Worm (Caenorhabditis elegans) whole organism, young adult: ENCODE results near the gene Y7A5A.9.

Source experiments
- C17E4.6 ChIP-seq: fragments of 200-800 bp; sonication (Bioruptor generic); IDR thresholded peaks from 2 replicates; pipeline ENCODE4 v1.3.6; 2022; ENCODE audit warnings: missing genetic modification reagents, missing genetic modification characterization, missing compliant biosample characterization
- F22D6.2 ChIP-seq: sonication (generic microtip); optimal IDR thresholded peaks from 2 replicates; lab custom pipeline; 2016; ENCODE audit warnings: mild to moderate bottlenecking, missing genetic modification characterization, missing compliant biosample characterization
- F23B12.7 ChIP-seq: sonication (generic microtip); optimal IDR thresholded peaks from 2 replicates; lab custom pipeline; 2017; ENCODE audit warnings: missing genetic modification characterization, mild to moderate bottlenecking, missing compliant biosample characterization, antibody characterized with exemption, moderate library complexity; ENCODE audit not compliant: insufficient read depth
- F55B11.4 ChIP-seq: sonication (generic microtip); optimal IDR thresholded peaks from 2 replicates; lab custom pipeline; 2016; ENCODE audit warnings: missing compliant biosample characterization, missing genetic modification characterization, borderline replicate concordance; ENCODE audit not compliant: insufficient read depth
- F57A8.1 ChIP-seq: fragments of 200-800 bp; sonication (Bioruptor generic); optimal IDR thresholded peaks from 2 replicates; lab custom pipeline; 2018; ENCODE audit warnings: mild to moderate bottlenecking, missing genetic modification characterization, moderate library complexity, missing compliant biosample characterization
- K11D2.4 ChIP-seq: fragments of 200-800 bp; sonication (Bioruptor generic); IDR thresholded peaks from 2 replicates; pipeline ENCODE4 v1.3.6; 2022; ENCODE audit warnings: missing genetic modification reagents, missing genetic modification characterization, missing compliant biosample characterization
- T07F8.4 ChIP-seq: sonication (generic microtip); optimal IDR thresholded peaks from 2 replicates; lab custom pipeline; 2016; ENCODE audit warnings: mild to moderate bottlenecking, missing genetic modification characterization, moderate library complexity, missing compliant biosample characterization
- Y56A3A.18 ChIP-seq: fragments of 200-800 bp; sonication (Bioruptor generic); IDR thresholded peaks from 2 replicates; pipeline ENCODE4 v1.3.6; 2022; ENCODE audit warnings: missing genetic modification reagents, missing genetic modification characterization, missing compliant biosample characterization
- aptf-3 ChIP-seq: fragments of 200-800 bp; sonication (Bioruptor generic); IDR thresholded peaks from 2 replicates; pipeline ENCODE4 v1.3.6; 2022; ENCODE audit warnings: missing genetic modification characterization, missing compliant biosample characterization
- cebp-1 ChIP-seq, 2 experiments: fragments of 200-800 bp in 1 of 2; sonication (Bioruptor generic) in 1 of 2; sonication (generic microtip) in 1 of 2; IDR thresholded peaks in 1 of 2; optimal IDR thresholded peaks in 1 of 2; 2 replicates each; pipeline versions ENCODE4 v1.3.6 to Lab custom; 2017 to 2022; ENCODE audit warnings: missing compliant biosample characterization in 2 of 2, missing genetic modification characterization in 2 of 2, mild to moderate bottlenecking in 1 of 2, missing genetic modification reagents in 1 of 2, moderate library complexity in 1 of 2
- ceh-27 ChIP-seq: fragments of 200-800 bp; sonication (Bioruptor generic); optimal IDR thresholded peaks from 2 replicates; lab custom pipeline; 2018; ENCODE audit warnings: mild to moderate bottlenecking, missing genetic modification characterization, moderate library complexity, missing compliant biosample characterization
- ceh-79 ChIP-seq: sonication (generic microtip); optimal IDR thresholded peaks from 2 replicates; lab custom pipeline; 2017; ENCODE audit warnings: mild to moderate bottlenecking, missing genetic modification characterization, missing compliant biosample characterization
- chd-7 ChIP-seq: sonication (generic microtip); optimal IDR thresholded peaks from 2 replicates; lab custom pipeline; 2016; ENCODE audit warnings: mild to moderate bottlenecking, missing genetic modification characterization, moderate library complexity, missing compliant biosample characterization
- dox-1 ChIP-seq: fragments of 200-800 bp; sonication (Bioruptor generic); IDR thresholded peaks from 2 replicates; pipeline ENCODE4 v1.3.6; 2022; ENCODE audit warnings: missing genetic modification reagents, missing genetic modification characterization, missing compliant biosample characterization
- egl-44 ChIP-seq: fragments of 200-800 bp; sonication (Bioruptor generic); IDR thresholded peaks from 2 replicates; pipeline ENCODE4 v1.3.6; 2022; ENCODE audit warnings: missing genetic modification reagents, missing genetic modification characterization, missing compliant biosample characterization
- gei-17 ChIP-seq: fragments of 200-800 bp; sonication (Bioruptor generic); optimal IDR thresholded peaks from 2 replicates; lab custom pipeline; 2018; ENCODE audit warnings: mild to moderate bottlenecking, missing genetic modification characterization, missing compliant biosample characterization
- hlh-26 ChIP-seq: fragments of 200-800 bp; sonication (Bioruptor generic); conservative IDR thresholded peaks from 2 replicates; pipeline ENCODE4 v1.3.6; 2022; ENCODE audit warnings: missing genetic modification reagents, missing genetic modification characterization, missing compliant biosample characterization
- hmg-20 ChIP-seq: fragments of 200-800 bp; sonication (Bioruptor generic); IDR thresholded peaks from 2 replicates; pipeline ENCODE4 v1.3.6; 2022; ENCODE audit warnings: missing genetic modification reagents, missing genetic modification characterization, missing compliant biosample characterization
- hrde-1 ChIP-seq: sonication (generic microtip); optimal IDR thresholded peaks from 2 replicates; lab custom pipeline; 2016; ENCODE audit warnings: missing genetic modification characterization, mild to moderate bottlenecking, missing compliant biosample characterization, moderate library complexity, missing genotype, missing genetic modification reagents, borderline replicate concordance
- lag-1 ChIP-seq: fragments of 200-800 bp; sonication (Bioruptor generic); IDR thresholded peaks from 2 replicates; pipeline ENCODE4 v1.3.6; 2022; ENCODE audit warnings: missing genetic modification reagents, missing genetic modification characterization, missing compliant biosample characterization
- let-607 ChIP-seq, 2 experiments: fragments of 200-800 bp in 1 of 2; sonication (Bioruptor generic) in 1 of 2; sonication (generic microtip) in 1 of 2; optimal IDR thresholded peaks; 2 replicates each; lab custom pipeline; 2016 to 2018; ENCODE audit warnings: mild to moderate bottlenecking in 2 of 2, missing compliant biosample characterization in 2 of 2, missing genetic modification characterization in 2 of 2, moderate library complexity in 2 of 2, missing genotype in 1 of 2
- lin-40 ChIP-seq: sonication (generic microtip); optimal IDR thresholded peaks from 2 replicates; lab custom pipeline; 2016; ENCODE audit warnings: missing genetic modification characterization, mild to moderate bottlenecking, missing compliant biosample characterization, missing genotype, missing genetic modification reagents
- nhr-120 ChIP-seq: fragments of 200-800 bp; sonication (Bioruptor generic); IDR thresholded peaks from 2 replicates; pipeline ENCODE4 v1.3.6; 2022; ENCODE audit warnings: missing genetic modification characterization, missing compliant biosample characterization
- pha-4 ChIP-seq: fragments of 150-350 bp; sonication (generic microtip); optimal IDR thresholded peaks from 2 replicates; lab custom pipeline; 2014; ENCODE audit warnings: missing biosample characterization, missing genetic modification reagents, missing genetic modification characterization
- rec-8 ChIP-seq, 2 experiments: sonication (generic microtip); optimal IDR thresholded peaks; 2 replicates each; lab custom pipeline; 2016; ENCODE audit warnings: mild to moderate bottlenecking in 2 of 2, missing genetic modification characterization in 2 of 2, missing genetic modification reagents in 2 of 2, missing genotype in 2 of 2, missing biosample characterization in 1 of 2, missing compliant biosample characterization in 1 of 2, moderate library complexity in 1 of 2
- sea-2 ChIP-seq: fragments of 200-800 bp; sonication (Bioruptor generic); IDR thresholded peaks from 2 replicates; pipeline ENCODE4 v1.3.6; 2022; ENCODE audit warnings: missing genetic modification characterization, missing compliant biosample characterization
- somi-1 ChIP-seq: fragments of 200-800 bp; sonication (Bioruptor generic); optimal IDR thresholded peaks from 2 replicates; lab custom pipeline; 2018; ENCODE audit warnings: mild to moderate bottlenecking, missing genetic modification characterization, missing compliant biosample characterization
- tbp1 ChIP-seq: fragments of 200-800 bp; sonication (Bioruptor generic); optimal IDR thresholded peaks from 2 replicates; lab custom pipeline; 2018; ENCODE audit warnings: mild to moderate bottlenecking, missing genetic modification characterization, missing compliant biosample characterization
- zfh-2 ChIP-seq: fragments of 200-800 bp; sonication (Bioruptor generic); conservative IDR thresholded peaks from 2 replicates; pipeline ENCODE4 v1.3.6; 2022; ENCODE audit warnings: missing genetic modification reagents, missing genetic modification characterization, missing compliant biosample characterization
- ztf-22 ChIP-seq: fragments of 200-800 bp; sonication (Bioruptor generic); optimal IDR thresholded peaks from 2 replicates; lab custom pipeline; 2018; ENCODE audit warnings: mild to moderate bottlenecking, missing genetic modification characterization, moderate library complexity, missing compliant biosample characterization

Y7A5A.9 gene

DNA sequence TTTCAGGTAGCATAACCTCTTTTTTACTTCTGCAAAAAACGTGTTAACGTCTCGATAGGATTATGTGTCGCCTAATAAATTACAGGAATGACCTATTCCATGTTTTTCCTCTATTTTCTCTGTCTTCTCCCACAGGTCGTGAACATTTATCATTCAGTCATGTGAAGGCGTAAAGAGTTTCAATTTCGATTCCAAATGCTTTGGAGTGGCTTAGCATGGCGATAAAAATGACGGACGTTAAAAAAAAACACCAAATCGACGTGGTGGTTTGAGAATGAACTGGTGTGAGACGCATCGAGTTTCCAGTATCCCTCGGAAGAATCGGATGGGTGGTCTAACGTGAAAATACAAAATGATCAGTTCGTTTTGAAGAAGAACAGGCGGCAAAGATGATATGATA lies 42.6 kb downstream of the Y7A5A.9 start:
- TF ChIP-seq nhr-120 (GFP tag; lab: Robert Waterston, UW): no peak
- no peak for TF ChIP-seq lin-40 (tag; lab: Kevin White, UChicago)
- TF ChIP-seq ztf-22 (GFP tag; lab: Kevin White, UChicago): no peak
- no peak for TF ChIP-seq sea-2 (GFP tag; lab: Robert Waterston, UW)
- no peak for TF ChIP-seq tbp1
- no peak for TF ChIP-seq cebp-1 (GFP tag; IDR thresholded peaks at IDR 0.05; lab: Robert Waterston, UW)
- TF ChIP-seq cebp-1 (tag; optimal IDR thresholded peaks at IDR 0.05; lab: Kevin White, UChicago): no peak
- TF ChIP-seq somi-1 (GFP tag; lab: Kevin White, UChicago): no peak
- TF ChIP-seq F55B11.4: no peak
- TF ChIP-seq ceh-79: no peak
- no peak for TF ChIP-seq rec-8 (tag; optimal IDR thresholded peaks at IDR 0.05; lab: Kevin White, UChicago)
- no peak for TF ChIP-seq hrde-1
- no peak for TF ChIP-seq aptf-3 (GFP tag; lab: Robert Waterston, UW)
- TF ChIP-seq F57A8.1 (GFP tag; lab: Kevin White, UChicago): no peak
- no peak for TF ChIP-seq lag-1 (GFP tag; lab: Robert Waterston, UW)
- TF ChIP-seq T07F8.4 (tag; lab: Kevin White, UChicago): no peak
- no peak for TF ChIP-seq K11D2.4 (GFP tag; lab: Robert Waterston, UW)
- no peak for TF ChIP-seq F22D6.2
- TF ChIP-seq pha-4 (tag; lab: Kevin White, UChicago): no peak

- TF ChIP-seq cebp-1 (GFP tag; IDR thresholded peaks at IDR 0.05; lab: Robert Waterston, UW): no peak
- peak; percentile 32 for TF ChIP-seq cebp-1 (tag; optimal IDR thresholded peaks at IDR 0.05; lab: Kevin White, UChicago)
- TF ChIP-seq pha-4 (tag; lab: Kevin White, UChicago): no peak
- TF ChIP-seq hmg-20 (GFP tag; lab: Robert Waterston, UW): no peak
- TF ChIP-seq zfh-2 (GFP tag; lab: Robert Waterston, UW): peak; percentile 70
- peak; percentile 2 for TF ChIP-seq chd-7 (tag; lab: Kevin White, UChicago)
- TF ChIP-seq gei-17: no peak
- TF ChIP-seq hlh-26: no peak
- TF ChIP-seq F23B12.7 (tag; lab: Kevin White, UChicago): no peak
- TF ChIP-seq dox-1: 0 out of 2 replicates have a peak, but pooled peaks have one; percentile 7
- 0 out of 2 replicates have a peak, but pooled peaks have one; percentile 35 for TF ChIP-seq egl-44 (GFP tag; lab: Robert Waterston, UW)
- TF ChIP-seq Y56A3A.18 (GFP tag; lab: Robert Waterston, UW): no peak
- TF ChIP-seq C17E4.6 (GFP tag; lab: Robert Waterston, UW): no peak
- TF ChIP-seq let-607 (tag; optimal IDR thresholded peaks at IDR 0.05; lab: Kevin White, UChicago): no peak
- TF ChIP-seq ceh-27: peak; percentile 37
Observed at ce11 chrX:15876936-15877335, 50.0 kb downstream of the Y7A5A.9 start.
